Fruit fly (Drosophila melanogaster): Measurements from ENCODE around the gene CG7049.

DNA sequence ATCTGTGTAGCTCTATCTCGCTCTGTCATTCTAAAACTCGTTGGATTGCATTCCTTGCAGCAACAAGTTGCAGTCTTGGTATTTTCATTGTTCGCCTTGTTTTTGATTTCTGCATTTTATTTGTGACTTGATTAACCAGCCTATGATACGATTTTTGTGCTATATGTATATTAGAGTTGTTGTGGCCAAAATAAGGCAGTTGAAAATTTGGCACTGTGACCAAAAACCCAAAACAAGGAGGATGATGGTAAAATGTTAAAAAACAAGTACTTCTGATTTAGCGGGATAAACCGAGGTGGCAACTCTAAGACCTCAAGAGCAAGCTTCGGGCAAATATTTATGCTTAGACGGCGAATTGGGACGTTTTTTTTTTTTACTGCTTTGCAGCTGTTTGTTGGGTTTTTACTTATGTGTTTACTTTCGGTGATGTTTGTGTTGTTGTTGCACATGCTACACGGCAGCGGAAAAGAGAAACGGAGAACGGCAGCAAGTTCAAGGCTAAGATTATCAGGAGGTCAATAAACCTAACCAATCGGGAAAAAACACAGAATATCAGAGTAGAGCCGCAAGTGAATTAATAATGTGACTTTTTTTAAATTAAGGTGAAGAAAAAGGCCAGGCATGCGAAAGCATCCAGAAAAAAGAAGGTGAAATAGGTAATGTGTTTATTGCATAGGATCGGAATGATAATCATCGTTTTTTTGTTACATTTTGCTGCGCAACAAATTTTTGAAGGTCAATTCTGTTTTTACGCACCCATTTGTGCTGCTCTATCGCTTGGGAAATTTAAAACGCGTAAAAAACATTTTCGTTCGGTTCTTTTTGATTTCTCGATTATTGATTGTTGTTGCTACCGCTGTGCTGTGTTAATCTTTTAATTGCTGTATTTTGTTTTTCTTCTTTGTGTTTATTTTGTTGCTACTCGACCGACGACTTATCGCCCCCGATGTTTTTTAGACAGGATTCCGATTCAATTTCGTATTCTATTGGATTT lies 36.2 kb downstream of the CG7049 start:
- TF ChIP-seq Max (GFP tag; optimal IDR thresholded peaks at IDR 0.05) (no peak), Dad (GFP tag; optimal IDR thresholded peaks at IDR 0.05) (no peak), Mrtf (GFP tag; IDR thresholded peaks at IDR 0.05) (no peak)
